Worm (Caenorhabditis elegans) whole organism, L1 larva: ENCODE results near the gene pqn-29.

Experiments used
- elt-2 ChIP-seq: sonication (generic microtip); optimal IDR thresholded peaks from 2 replicates; lab custom pipeline; 2016; ENCODE audit warnings: missing genetic modification characterization, mild to moderate bottlenecking, inconsistent platforms, missing compliant biosample characterization, missing genetic modification reagents
- lin-13 ChIP-seq: fragments of 150-350 bp; optimal IDR thresholded peaks from 2 replicates; lab custom pipeline; 2014; ENCODE audit warnings: missing biosample characterization, missing genetic modification reagents, missing genetic modification characterization
- lir-3 ChIP-seq: sonication (generic microtip); optimal IDR thresholded peaks from 2 replicates; lab custom pipeline; 2016; ENCODE audit warnings: mild to moderate bottlenecking, missing genetic modification characterization, moderate library complexity, missing compliant biosample characterization; ENCODE audit not compliant: poor library complexity
- nhr-11 ChIP-seq: fragments of 150-350 bp; optimal IDR thresholded peaks from 2 replicates; lab custom pipeline; 2014; ENCODE audit warnings: missing biosample characterization, missing genetic modification characterization

- TF ChIP-seq nhr-11 (tag; lab: Kevin White, UChicago) (no peak), lir-3 (tag; lab: Kevin White, UChicago) (no peak), lin-13 (GFP tag; lab: Kevin White, UChicago) (no peak), elt-2 (tag; lab: Kevin White, UChicago) (no peak)
These were observed 1.2 kb upstream of the pqn-29 start for ce11 chrIII:4647341-4647740.
